Fruit fly (Drosophila melanogaster): ENCODE results near the gene p.

p gene

DNA sequence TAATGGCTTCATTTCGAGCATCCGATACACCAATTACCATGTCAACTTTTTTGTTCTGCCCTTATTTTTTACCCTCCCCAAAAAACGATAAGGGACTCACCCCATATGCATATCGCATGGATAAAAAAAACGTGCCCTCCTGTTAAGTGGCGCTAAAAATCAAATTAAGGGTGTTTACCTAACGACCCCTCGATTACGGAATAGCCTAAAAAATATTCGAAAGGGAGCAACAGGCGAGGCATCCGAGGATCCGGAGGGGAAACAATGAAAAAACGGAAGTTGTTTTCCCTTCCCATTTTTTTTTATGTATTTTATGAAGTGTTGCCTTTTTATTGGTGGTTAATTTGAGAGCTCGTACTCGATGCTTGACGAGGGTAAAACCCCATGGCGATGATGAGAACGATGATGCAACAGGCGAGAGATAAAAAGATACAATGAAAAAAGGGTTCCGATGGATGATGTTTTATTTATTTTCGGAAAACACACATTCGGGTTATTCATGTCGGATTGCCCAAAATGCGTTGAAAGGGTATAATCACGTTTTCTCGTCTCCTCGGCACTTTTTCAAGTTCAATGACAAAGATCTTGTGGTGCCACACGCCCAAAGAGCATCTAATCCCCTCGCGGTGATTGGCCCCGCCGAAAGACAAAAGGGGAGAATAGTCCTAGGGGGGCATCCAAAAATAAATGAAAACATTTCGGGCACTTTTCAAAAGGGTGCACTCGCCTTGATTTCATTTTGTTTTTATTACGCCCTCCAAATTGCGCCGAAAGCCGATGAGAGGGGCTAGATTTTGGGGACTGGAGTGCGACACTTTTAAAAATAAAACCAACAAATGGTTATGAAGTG lies 14.1 kb upstream of the p start, which contains the start of gene CG44227 (continued):
- TF ChIP-seq TFAM (GFP tag; optimal IDR thresholded peaks at IDR 0.05) (no peak), Blimp-1 (GFP tag; optimal IDR thresholded peaks at IDR 0.05) (no peak), NK7.1 (GFP tag; optimal IDR thresholded peaks at IDR 0.05) (no peak), Dfd (GFP tag; optimal IDR thresholded peaks at IDR 0.05) (no peak), CG2199 (GFP tag; IDR thresholded peaks at IDR 0.05) (no peak), Kr (GFP tag; optimal IDR thresholded peaks at IDR 0.05) (peak; percentile 95), twi (tag; optimal IDR thresholded peaks at IDR 0.05) (no peak), gsb-n (tag; optimal IDR thresholded peaks at IDR 0.05) (peak; percentile 47), CG12236 (GFP tag; optimal IDR thresholded peaks at IDR 0.05) (no peak), Max (GFP tag; optimal IDR thresholded peaks at IDR 0.05) (no peak), B-H2 (GFP tag; optimal IDR thresholded peaks at IDR 0.05) (no peak), CG34376 (GFP tag; optimal IDR thresholded peaks at IDR 0.05) (no peak), gce (GFP tag; IDR thresholded peaks at IDR 0.05) (no peak), CG7987 (GFP tag; optimal IDR thresholded peaks at IDR 0.05) (no peak), sens (GFP tag) (peak; percentile 67), CG6272 (GFP tag; IDR thresholded peaks at IDR 0.05) (no peak), CoRest (tag; optimal IDR thresholded peaks at IDR 0.05) (no peak), tx (GFP tag; optimal IDR thresholded peaks at IDR 0.05) (no peak), grn (GFP tag; optimal IDR thresholded peaks at IDR 0.05) (peak; percentile 3), ase (GFP tag; IDR thresholded peaks at IDR 0.05) (no peak), CG33213 (GFP tag; optimal IDR thresholded peaks at IDR 0.05) (no peak), sisA (GFP tag; IDR thresholded peaks at IDR 0.05) (no peak), CG8924 (tag; optimal IDR thresholded peaks at IDR 0.05) (no peak), toy (GFP tag; IDR thresholded peaks at IDR 0.05) (no peak), tap (tag; optimal IDR thresholded peaks at IDR 0.05) (no peak), Ssrp (tag; optimal IDR thresholded peaks at IDR 0.05) (no peak), CkIIα-i1 (GFP tag; IDR thresholded peaks at IDR 0.05) (no peak), chm (GFP tag; IDR thresholded peaks at IDR 0.05) (no peak), CG3995 (GFP tag; optimal IDR thresholded peaks at IDR 0.05) (no peak), Hr39 (optimal IDR thresholded peaks at IDR 0.05) (no peak), sqz (GFP tag; optimal IDR thresholded peaks at IDR 0.05) (peak; percentile 97), mam (GFP tag; optimal IDR thresholded peaks at IDR 0.05) (no peak), tll (GFP tag; optimal IDR thresholded peaks at IDR 0.05) (peak in 1 of 2 experiments; percentile 26), CG8765 (GFP tag; IDR thresholded peaks at IDR 0.05) (no peak), pros (GFP tag; optimal IDR thresholded peaks at IDR 0.05) (peak; percentile 32), ERR (GFP tag; optimal IDR thresholded peaks at IDR 0.05) (no peak), so (GFP tag; IDR thresholded peaks at IDR 0.05) (no peak), z (GFP tag; IDR thresholded peaks at IDR 0.05) (peak; percentile 26; the same call in 1 of the 3 replicates), NfI (GFP tag; optimal IDR thresholded peaks at IDR 0.05) (no peak), Pdp1 (GFP tag; optimal IDR thresholded peaks at IDR 0.05) (peak in 1 of 2 experiments; percentile 10), HLH4C (GFP tag; IDR thresholded peaks at IDR 0.05; ENCODE audit: partially characterized antibody) (no peak), lab (GFP tag; optimal IDR thresholded peaks at IDR 0.05) (no peak), CG1602 (GFP tag; optimal IDR thresholded peaks at IDR 0.05) (no peak), D19A (tag; optimal IDR thresholded peaks at IDR 0.05) (peak; percentile 68), scrt (GFP tag; optimal IDR thresholded peaks at IDR 0.05) (peak; percentile 80), CG31388 (GFP tag; optimal IDR thresholded peaks at IDR 0.05) (no peak), Drgx (GFP tag; IDR thresholded peaks at IDR 0.05) (no peak), CG34224 (GFP tag; IDR thresholded peaks at IDR 0.05; ENCODE audit: partially characterized antibody) (no peak), CG12299 (tag; optimal IDR thresholded peaks at IDR 0.05) (no peak), CG17186 (GFP tag; optimal IDR thresholded peaks at IDR 0.05) (no peak)

All from whole organism, embryonic.